Fruit fly (Drosophila melanogaster) whole organism, prepupa: ENCODE data around the gene wg.
A peak's percentile ranks its signal among the peaks of the same experiment; 100 is the strongest.

Experiments used
- Blimp-1 ChIP-seq: fragments of 200-800 bp; sonication (Bioruptor generic); optimal IDR thresholded peaks from 3 replicates; lab custom pipeline; 2017; ENCODE audit warnings: missing biosample characterization, missing genetic modification characterization, mild to moderate bottlenecking, moderate library complexity, missing genetic modification reagents
- CG11762 ChIP-seq: fragments of 200-800 bp; sonication (Bioruptor generic); optimal IDR thresholded peaks from 3 replicates; lab custom pipeline; 2016; ENCODE audit warnings: missing biosample characterization, missing genetic modification characterization; ENCODE audit not compliant: insufficient read depth
- CG11902 ChIP-seq: fragments of 200-800 bp; sonication (Bioruptor generic); optimal IDR thresholded peaks from 3 replicates; lab custom pipeline; 2016; ENCODE audit warnings: missing biosample characterization, missing genetic modification characterization
- CG15336 ChIP-seq: fragments of 200-800 bp; sonication (Bioruptor generic); IDR thresholded peaks from 2 replicates; pipeline ENCODE4 v1.3.6; 2022; ENCODE audit warnings: missing biosample characterization, missing genetic modification characterization
- CG1621 ChIP-seq: fragments of 200-800 bp; sonication (Bioruptor generic); optimal IDR thresholded peaks from 3 replicates; lab custom pipeline; 2018; ENCODE audit warnings: missing biosample characterization, mild to moderate bottlenecking, missing genetic modification characterization
- CG3032 ChIP-seq: fragments of 200-800 bp; optimal IDR thresholded peaks from 2 replicates; lab custom pipeline; 2019; ENCODE audit warnings: missing biosample characterization, mild to moderate bottlenecking, missing genetic modification characterization, moderate library complexity
- CG31627 ChIP-seq: fragments of 200-800 bp; sonication (Bioruptor generic); optimal IDR thresholded peaks from 3 replicates; lab custom pipeline; 2016; ENCODE audit warnings: missing biosample characterization, missing genetic modification characterization
- CG32006 ChIP-seq: fragments of 200-800 bp; sonication (Bioruptor generic); optimal IDR thresholded peaks from 3 replicates; lab custom pipeline; 2017; ENCODE audit warnings: missing biosample characterization, mild to moderate bottlenecking, missing genetic modification characterization
- CG3919 ChIP-seq: fragments of 200-800 bp; sonication (Bioruptor generic); optimal IDR thresholded peaks from 3 replicates; lab custom pipeline; 2016; ENCODE audit warnings: missing biosample characterization, missing genetic modification characterization
- CG4318 ChIP-seq: fragments of 200-800 bp; sonication (Bioruptor generic); optimal IDR thresholded peaks from 3 replicates; lab custom pipeline; 2017; ENCODE audit warnings: missing biosample characterization, mild to moderate bottlenecking, missing genetic modification characterization
- CG6163 ChIP-seq: fragments of 200-800 bp; sonication (Bioruptor generic); IDR thresholded peaks from 3 replicates; pipeline ENCODE4 v1.3.6; 2022; ENCODE audit warnings: missing biosample characterization, missing genetic modification characterization
- CG6276 ChIP-seq: fragments of 200-800 bp; sonication (Bioruptor generic); optimal IDR thresholded peaks from 2 replicates; lab custom pipeline; 2017; ENCODE audit warnings: missing biosample characterization, mild to moderate bottlenecking, missing genetic modification characterization
- CG6792 ChIP-seq: fragments of 200-800 bp; sonication (Bioruptor generic); optimal IDR thresholded peaks from 3 replicates; lab custom pipeline; 2016; ENCODE audit warnings: missing biosample characterization, missing genetic modification characterization
- CG6808 ChIP-seq: fragments of 200-800 bp; sonication (Bioruptor generic); optimal IDR thresholded peaks from 3 replicates; lab custom pipeline; 2017; ENCODE audit warnings: missing biosample characterization, missing genetic modification characterization, mild to moderate bottlenecking, moderate library complexity, missing genetic modification reagents
- CG6854 ChIP-seq: fragments of 200-800 bp; sonication (Bioruptor generic); optimal IDR thresholded peaks from 2 replicates; lab custom pipeline; 2017; ENCODE audit warnings: missing biosample characterization, mild to moderate bottlenecking, missing genetic modification characterization
- CG7368 ChIP-seq: fragments of 200-800 bp; sonication (Bioruptor generic); optimal IDR thresholded peaks from 3 replicates; lab custom pipeline; 2016; ENCODE audit warnings: missing biosample characterization, missing genetic modification characterization
- CG8119 ChIP-seq: fragments of 200-800 bp; sonication (Bioruptor generic); IDR thresholded peaks from 3 replicates; pipeline ENCODE4 v1.3.6; 2022; ENCODE audit warnings: missing biosample characterization, missing genetic modification characterization
- CG8319 ChIP-seq: fragments of 200-800 bp; sonication (Bioruptor generic); optimal IDR thresholded peaks from 3 replicates; lab custom pipeline; 2016; ENCODE audit warnings: missing biosample characterization, missing genetic modification characterization
- CG8632 ChIP-seq: fragments of 200-800 bp; sonication (Bioruptor generic); optimal IDR thresholded peaks from 3 replicates; lab custom pipeline; 2016; ENCODE audit warnings: missing biosample characterization, missing genetic modification characterization
- Eip75B ChIP-seq: fragments of 200-800 bp; sonication (Bioruptor generic); optimal IDR thresholded peaks from 3 replicates; lab custom pipeline; 2016; ENCODE audit warnings: missing biosample characterization, missing genetic modification characterization
- Eip78C ChIP-seq: fragments of 200-800 bp; sonication (Bioruptor generic); peaks from one replicate; lab custom pipeline; 2016; ENCODE audit warnings: missing biosample characterization, missing genetic modification characterization
- Hr38 ChIP-seq: sonication (Bioruptor generic); optimal IDR thresholded peaks from 2 replicates; lab custom pipeline; 2016; ENCODE audit warnings: missing biosample characterization, missing genetic modification characterization
- Hr39 ChIP-seq: fragments of 200-800 bp; sonication (Bioruptor generic); optimal IDR thresholded peaks from 2 replicates; lab custom pipeline; 2016; ENCODE audit warnings: missing biosample characterization, missing genetic modification characterization
- Lpt ChIP-seq: fragments of 200-800 bp; sonication (Bioruptor generic); optimal IDR thresholded peaks from 3 replicates; lab custom pipeline; 2016; ENCODE audit warnings: missing biosample characterization, missing genetic modification characterization
- OdsH ChIP-seq: fragments of 200-800 bp; sonication (Bioruptor generic); optimal IDR thresholded peaks from 3 replicates; lab custom pipeline; 2016; ENCODE audit warnings: missing biosample characterization, missing genetic modification characterization
- Smox ChIP-seq: fragments of 200-800 bp; sonication (Bioruptor generic); optimal IDR thresholded peaks from 3 replicates; lab custom pipeline; 2016; ENCODE audit warnings: missing biosample characterization, missing genetic modification characterization
- Sox102F ChIP-seq: fragments of 200-800 bp; sonication (Bioruptor generic); optimal IDR thresholded peaks from 2 replicates; lab custom pipeline; 2016; ENCODE audit warnings: missing biosample characterization, mild to moderate bottlenecking, missing genetic modification characterization
- Sox14 ChIP-seq: fragments of 200-800 bp; sonication (Bioruptor generic); optimal IDR thresholded peaks from 3 replicates; lab custom pipeline; 2016; ENCODE audit warnings: missing biosample characterization, missing genetic modification characterization
- Sox15 ChIP-seq: fragments of 200-800 bp; sonication (Bioruptor generic); optimal IDR thresholded peaks from 3 replicates; lab custom pipeline; 2016; ENCODE audit warnings: missing biosample characterization, missing genetic modification characterization
- achi ChIP-seq: fragments of 200-800 bp; sonication (Bioruptor generic); optimal IDR thresholded peaks from 3 replicates; lab custom pipeline; 2016; ENCODE audit warnings: missing biosample characterization, missing genetic modification characterization
- cyc ChIP-seq: fragments of 200-800 bp; sonication (Bioruptor generic); optimal IDR thresholded peaks from 3 replicates; lab custom pipeline; 2016; ENCODE audit warnings: missing biosample characterization, missing genetic modification characterization
- dac ChIP-seq: fragments of 200-800 bp; sonication (Bioruptor generic); optimal IDR thresholded peaks from 2 replicates; lab custom pipeline; 2017; ENCODE audit warnings: missing biosample characterization, mild to moderate bottlenecking, missing genetic modification characterization
- dsx ChIP-seq: fragments of 200-800 bp; optimal IDR thresholded peaks from 3 replicates; lab custom pipeline; 2019; ENCODE audit warnings: missing biosample characterization, mild to moderate bottlenecking, missing genetic modification characterization, moderate library complexity; ENCODE audit not compliant: poor library complexity, severe bottlenecking
- eg ChIP-seq: fragments of 200-800 bp; sonication (Bioruptor generic); IDR thresholded peaks from 3 replicates; pipeline ENCODE4 v1.3.6; 2022; ENCODE audit warnings: missing biosample characterization, missing genetic modification characterization
- esn ChIP-seq: fragments of 200-800 bp; sonication (Bioruptor generic); optimal IDR thresholded peaks from 2 replicates; lab custom pipeline; 2016; ENCODE audit warnings: missing biosample characterization, mild to moderate bottlenecking, missing genetic modification characterization, moderate library complexity
- fkh ChIP-seq: fragments of 200-800 bp; sonication (Bioruptor generic); optimal IDR thresholded peaks from 3 replicates; lab custom pipeline; 2017; ENCODE audit warnings: missing biosample characterization, mild to moderate bottlenecking, missing genetic modification characterization, moderate library complexity
- lz ChIP-seq: fragments of 200-800 bp; sonication (Bioruptor generic); optimal IDR thresholded peaks from 3 replicates; lab custom pipeline; 2016; ENCODE audit warnings: missing biosample characterization, missing genetic modification characterization
- net ChIP-seq: fragments of 200-800 bp; sonication (Bioruptor generic); optimal IDR thresholded peaks from 3 replicates; lab custom pipeline; 2016; ENCODE audit warnings: missing biosample characterization, missing genetic modification characterization
- pdm3 ChIP-seq: fragments of 200-800 bp; sonication (Bioruptor generic); optimal IDR thresholded peaks from 3 replicates; lab custom pipeline; 2016; ENCODE audit warnings: missing biosample characterization, missing genetic modification characterization
- salr ChIP-seq, 2 experiments: fragments of 200-800 bp; sonication (Bioruptor generic); optimal IDR thresholded peaks; 3 replicates each; lab custom pipeline; 2016 to 2018; ENCODE audit warnings: missing biosample characterization in 2 of 2, missing genetic modification characterization in 2 of 2, mild to moderate bottlenecking in 1 of 2
- ss ChIP-seq, 2 experiments: fragments of 200-800 bp; sonication (Bioruptor generic); optimal IDR thresholded peaks; 2 replicates in 1 of 2; 3 replicates in 1 of 2; lab custom pipeline; 2017 to 2018; ENCODE audit warnings: mild to moderate bottlenecking in 2 of 2, missing biosample characterization in 2 of 2, missing genetic modification characterization in 2 of 2, moderate library complexity in 1 of 2
- svp ChIP-seq: fragments of 200-800 bp; sonication (Bioruptor generic); peaks from one replicate; lab custom pipeline; 2016; ENCODE audit warnings: missing biosample characterization, missing genetic modification characterization
- topi ChIP-seq: fragments of 200-800 bp; sonication (Bioruptor generic); optimal IDR thresholded peaks from 3 replicates; lab custom pipeline; 2016; ENCODE audit warnings: missing biosample characterization, missing genetic modification characterization
- vri ChIP-seq: fragments of 200-800 bp; sonication (Bioruptor generic); optimal IDR thresholded peaks from 3 replicates; lab custom pipeline; 2016; ENCODE audit warnings: missing biosample characterization, mild to moderate bottlenecking, missing genetic modification characterization

wg gene

dm6 chr2L:7258105-7258504 lies 48.9 kb upstream of the wg start (continued):
- TF ChIP-seq CG6792 (GFP tag; lab: Kevin White, UChicago) (peak; percentile 15), CG1621 (tag; lab: Kevin White, UChicago) (no peak)

- TF ChIP-seq svp (GFP tag; lab: Kevin White, UChicago) (no peak), Blimp-1 (GFP tag; lab: Kevin White, UChicago) (no peak), CG31627 (GFP tag; lab: Kevin White, UChicago) (no peak), net (GFP tag; lab: Kevin White, UChicago) (no peak), CG11902 (no peak), vri (GFP tag; lab: Kevin White, UChicago) (no peak), Sox14 (GFP tag; lab: Kevin White, UChicago) (no peak), CG32006 (GFP tag; lab: Kevin White, UChicago) (no peak), salr (GFP tag; optimal IDR thresholded peaks at IDR 0.05; lab: Kevin White, UChicago) (no peak), CG6792 (GFP tag; lab: Kevin White, UChicago) (no peak), CG6163 (GFP tag; lab: Robert Waterston, UW) (no peak), fkh (GFP tag; lab: Kevin White, UChicago) (no peak), CG7368 (no peak), CG6854 (GFP tag; lab: Kevin White, UChicago) (no peak), Sox102F (GFP tag; lab: Kevin White, UChicago) (no peak)
- TF ChIP-seq, all 60 proteins: peak for 0
Measured at dm6 chr2L:7259500-7259899, 47.5 kb upstream of the wg start.

dm6 chr2L:7260251-7260650 lies 46.7 kb upstream of the wg start:
- TF ChIP-seq salr (GFP tag; optimal IDR thresholded peaks at IDR 0.05; lab: Kevin White, UChicago) (no peak), CG15336 (peak; percentile 27; the same call in 1 of the 2 replicates), Eip78C (GFP tag; lab: Kevin White, UChicago) (peak; percentile 57), CG32006 (GFP tag; lab: Kevin White, UChicago) (peak; percentile 45)
- TF ChIP-seq, all 60 proteins: peak for 3

- TF ChIP-seq cyc (GFP tag; lab: Kevin White, UChicago) (peak; percentile 72), Sox15 (GFP tag; lab: Kevin White, UChicago) (peak; percentile 13), CG3032 (tag; lab: Kevin White, UChicago) (no peak), topi (GFP tag; lab: Kevin White, UChicago) (peak; percentile 73), CG6808 (GFP tag; lab: Kevin White, UChicago) (no peak), Hr39 (peak; percentile 74), OdsH (GFP tag; lab: Kevin White, UChicago) (peak; percentile 39), CG11762 (no peak), Blimp-1 (GFP tag; lab: Kevin White, UChicago) (no peak), CG8632 (GFP tag; lab: Kevin White, UChicago) (peak; percentile 57), CG6792 (GFP tag; lab: Kevin White, UChicago) (peak; percentile 47), CG6276 (GFP tag; lab: Kevin White, UChicago) (no peak), CG3919 (peak; percentile 34), esn (GFP tag; lab: Kevin White, UChicago) (peak; percentile 83), ss (GFP tag; optimal IDR thresholded peaks at IDR 0.05; lab: Kevin White, UChicago) (no peak), dsx (GFP tag; lab: Kevin White, UChicago) (no peak), Eip75B (GFP tag; lab: Kevin White, UChicago) (peak; percentile 26), net (GFP tag; lab: Kevin White, UChicago) (no peak), CG31627 (GFP tag; lab: Kevin White, UChicago) (peak; percentile 67), Lpt (GFP tag; lab: Kevin White, UChicago) (no peak), CG8319 (GFP tag; lab: Kevin White, UChicago) (no peak), lz (GFP tag; lab: Kevin White, UChicago) (peak; percentile 76), Smox (peak; percentile 60), CG15336 (peak; percentile 15; the same call in 1 of the 2 replicates), pdm3 (peak; percentile 47), CG8119 (GFP tag; lab: Robert Waterston, UW) (no peak), Hr38 (GFP tag; lab: Kevin White, UChicago) (no peak), CG7368 (no peak), eg (no peak), dac (GFP tag; lab: Kevin White, UChicago) (no peak), vri (GFP tag; lab: Kevin White, UChicago) (peak; percentile 17), achi (peak; percentile 24), fkh (GFP tag; lab: Kevin White, UChicago) (no peak), Eip78C (GFP tag; lab: Kevin White, UChicago) (peak; percentile 72), CG6854 (GFP tag; lab: Kevin White, UChicago) (no peak), CG4318 (no peak)
Measured at dm6 chr2L:7261989-7262388, 45.0 kb upstream of the wg start.
